Worm (Caenorhabditis elegans): ENCODE results near the gene mboa-2.

Gene mboa-2

DNA sequence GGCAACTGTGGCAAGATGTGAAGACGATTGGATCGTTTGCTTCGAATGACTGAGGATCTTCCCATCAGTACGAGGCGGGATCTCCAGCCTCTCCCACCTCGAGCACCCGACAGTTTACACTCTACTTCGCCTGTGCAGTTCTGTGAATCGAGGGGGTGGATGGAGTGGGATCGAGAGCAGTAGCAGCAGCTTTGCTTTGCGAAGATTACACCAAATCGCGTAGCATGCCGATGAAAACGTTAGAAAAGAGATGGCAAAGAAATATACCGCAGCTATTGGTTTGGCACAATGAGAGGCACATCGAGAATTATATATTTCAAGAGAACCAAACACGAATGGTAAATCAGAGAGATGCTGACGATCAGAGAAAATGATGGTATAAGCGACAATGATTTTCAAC lies 47.8 kb downstream of the mboa-2 start, which contains the start of gene act-3:
TSS of gene act-3 (minus strand) at position 51 of the 400 bp plus-strand sequence.
- peak; percentile 40 for TF ChIP-seq nfya-1 (tag; optimal IDR thresholded peaks at IDR 0.05; ENCODE audit: insufficient read depth)
- TF ChIP-seq sea-2 (GFP tag; optimal IDR thresholded peaks at IDR 0.05), result no peak
- TF ChIP-seq nhr-28 (tag; optimal IDR thresholded peaks at IDR 0.05), result no peak
- TF ChIP-seq daf-12 (tag; optimal IDR thresholded peaks at IDR 0.05), result no peak
- TF ChIP-seq tbx-2 (tag; optimal IDR thresholded peaks at IDR 0.05), result no peak
- peak; percentile 27 for TF ChIP-seq lin-39 (tag; optimal IDR thresholded peaks at IDR 0.05)
- no peak for TF ChIP-seq nhr-11 (tag; optimal IDR thresholded peaks at IDR 0.05)
- no peak for TF ChIP-seq ztf-11 (tag; optimal IDR thresholded peaks at IDR 0.05)
- no peak for TF ChIP-seq jun-1 (tag; optimal IDR thresholded peaks at IDR 0.05)
- no peak for TF ChIP-seq fkh-2 (tag; optimal IDR thresholded peaks at IDR 0.05)
- TF ChIP-seq pha-4 (tag; optimal IDR thresholded peaks at IDR 0.05), result peak; percentile 1
- no peak for TF ChIP-seq nhr-25 (tag; optimal IDR thresholded peaks at IDR 0.05)
- no peak for TF ChIP-seq fos-1 (tag; optimal IDR thresholded peaks at IDR 0.05)
- no peak for TF ChIP-seq nhr-43 (tag; optimal IDR thresholded peaks at IDR 0.05; ENCODE audit: poor library complexity, severe bottlenecking)
- no peak for TF ChIP-seq pqm-1 (tag; optimal IDR thresholded peaks at IDR 0.05)
- no peak for TF ChIP-seq snpc-4 (tag; optimal IDR thresholded peaks at IDR 0.05)

DNA sequence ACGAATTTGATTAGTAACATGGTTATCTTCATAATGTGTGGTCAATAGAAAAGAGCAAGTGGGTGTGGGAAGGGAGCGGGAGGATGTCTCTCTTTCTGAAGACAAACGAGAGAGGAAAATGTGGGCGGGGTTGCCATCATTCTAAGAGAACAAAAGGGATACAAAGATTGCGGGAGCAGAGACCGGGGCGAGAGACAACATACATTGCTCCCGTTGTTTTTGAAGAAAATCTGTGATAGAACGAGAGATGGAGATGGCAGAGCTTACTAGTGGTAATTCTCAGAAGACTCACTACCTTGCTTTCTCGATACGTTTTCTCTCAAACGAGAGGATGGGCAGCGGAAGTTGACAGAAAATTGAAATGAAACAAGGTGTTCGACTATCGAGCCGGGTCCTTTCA lies 48.9 kb downstream of the mboa-2 start:
- no peak for TF ChIP-seq ztf-4 (tag; optimal IDR thresholded peaks at IDR 0.05)
- no peak for TF ChIP-seq nhr-23 (tag; optimal IDR thresholded peaks at IDR 0.05)
- TF ChIP-seq ztf-11 (tag; optimal IDR thresholded peaks at IDR 0.05), result no peak

DNA sequence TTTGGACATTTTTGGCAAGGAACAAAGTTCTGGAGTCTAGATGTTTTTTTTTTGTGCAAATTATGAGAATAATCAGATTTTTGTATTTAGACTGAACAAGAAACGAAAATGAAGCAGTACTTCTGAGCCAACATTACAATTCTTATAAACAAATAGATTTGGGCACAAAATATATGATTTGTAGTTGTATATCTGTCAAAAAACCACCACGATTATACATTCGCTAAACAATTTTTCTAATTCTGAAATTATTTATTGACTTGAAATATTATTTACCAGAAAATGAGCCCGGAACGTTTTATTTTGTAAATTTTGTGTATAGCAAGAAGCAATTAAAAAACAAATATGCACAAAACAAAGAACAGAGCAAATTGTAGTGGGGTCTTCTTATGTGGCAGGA lies 50.8 kb downstream of the mboa-2 start:
- peak; percentile 20 for TF ChIP-seq ama-1 (optimal IDR thresholded peaks at IDR 0.05)
- no peak for TF ChIP-seq sea-2 (GFP tag; optimal IDR thresholded peaks at IDR 0.05)

DNA sequence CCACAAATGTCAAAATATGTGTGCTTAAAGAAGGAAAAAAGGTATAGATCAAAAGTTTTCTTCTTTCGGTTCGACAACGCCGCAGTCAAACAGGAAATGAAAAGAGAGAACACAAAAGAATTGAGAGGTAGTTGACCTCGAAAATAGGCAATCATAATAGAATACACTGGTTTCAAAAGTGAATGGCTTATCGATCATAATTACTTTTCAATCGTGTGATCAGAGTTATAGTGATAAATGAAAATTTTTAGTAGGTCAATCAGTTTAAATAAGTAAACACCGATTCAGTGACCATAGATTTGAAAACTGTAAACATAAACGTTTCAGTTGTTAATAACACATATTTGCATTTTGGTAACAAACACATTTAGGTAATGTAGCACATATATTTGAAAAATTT lies 51.9 kb downstream of the mboa-2 start:
- TF ChIP-seq unc-62 (GFP tag; optimal IDR thresholded peaks at IDR 0.05) (no peak), nhr-25 (tag; optimal IDR thresholded peaks at IDR 0.05) (peak; percentile 36), elt-2 (tag; optimal IDR thresholded peaks at IDR 0.05) (peak; percentile 54), ztf-4 (tag; optimal IDR thresholded peaks at IDR 0.05) (no peak), pqm-1 (tag; optimal IDR thresholded peaks at IDR 0.05) (peak; percentile 47), nhr-67 (tag; optimal IDR thresholded peaks at IDR 0.05) (no peak), hmg-11 (tag; optimal IDR thresholded peaks at IDR 0.05) (no peak), aly-2 (tag; optimal IDR thresholded peaks at IDR 0.05) (no peak), mdl-1 (tag; optimal IDR thresholded peaks at IDR 0.05) (no peak), snpc-4 (tag; optimal IDR thresholded peaks at IDR 0.05) (no peak), mml-1 (tag; optimal IDR thresholded peaks at IDR 0.05) (no peak), jun-1 (tag; optimal IDR thresholded peaks at IDR 0.05) (peak; percentile 2), nhr-43 (tag; optimal IDR thresholded peaks at IDR 0.05; ENCODE audit: poor library complexity, severe bottlenecking) (peak; percentile 34), nhr-12 (tag; optimal IDR thresholded peaks at IDR 0.05) (no peak), zag-1 (tag; optimal IDR thresholded peaks at IDR 0.05) (no peak), ceh-82 (tag; optimal IDR thresholded peaks at IDR 0.05) (no peak), pha-4 (tag; optimal IDR thresholded peaks at IDR 0.05) (peak; percentile 62), elt-1 (tag; optimal IDR thresholded peaks at IDR 0.05) (no peak), nfya-1 (tag; optimal IDR thresholded peaks at IDR 0.05; ENCODE audit: insufficient read depth) (no peak), ama-1 (optimal IDR thresholded peaks at IDR 0.05) (no peak), nhr-77 (tag; optimal IDR thresholded peaks at IDR 0.05) (no peak), tbx-2 (tag; optimal IDR thresholded peaks at IDR 0.05) (no peak), nhr-28 (tag; optimal IDR thresholded peaks at IDR 0.05) (no peak), ceh-28 (tag; optimal IDR thresholded peaks at IDR 0.05) (peak; percentile 66)
